Worm (Caenorhabditis elegans) whole organism, L3 larva: ENCODE data around the gene F54E4.2.

ENCODE experiments used
- R02D3.7 ChIP-seq: fragments of 150-350 bp; optimal IDR thresholded peaks from 2 replicates; lab custom pipeline; 2014; ENCODE audit warnings: missing biosample characterization, missing genetic modification characterization
- ZK546.5 ChIP-seq: sonication (generic microtip); optimal IDR thresholded peaks from 2 replicates; lab custom pipeline; 2017; ENCODE audit warnings: missing biosample characterization, missing genetic modification characterization
- aly-2 ChIP-seq: fragments of 150-350 bp; optimal IDR thresholded peaks from 2 replicates; lab custom pipeline; 2014; ENCODE audit warnings: missing biosample characterization, missing genetic modification characterization
- ama-1 ChIP-seq: fragments of 150-350 bp; optimal IDR thresholded peaks from 2 replicates; lab custom pipeline; 2018
- ceh-16 ChIP-seq: sonication (generic microtip); optimal IDR thresholded peaks from 2 replicates; lab custom pipeline; 2017; ENCODE audit warnings: missing biosample characterization, missing genetic modification characterization
- ceh-28 ChIP-seq: fragments of 150-350 bp; optimal IDR thresholded peaks from 2 replicates; lab custom pipeline; 2014; ENCODE audit warnings: missing biosample characterization, missing genetic modification reagents, missing genetic modification characterization
- ceh-9 ChIP-seq: sonication (generic microtip); optimal IDR thresholded peaks from 2 replicates; lab custom pipeline; 2018; ENCODE audit warnings: missing biosample characterization, missing genetic modification characterization
- daf-12 ChIP-seq: fragments of 150-350 bp; optimal IDR thresholded peaks from 2 replicates; lab custom pipeline; 2014; ENCODE audit warnings: missing biosample characterization, missing genetic modification reagents, missing genetic modification characterization
- egl-27 ChIP-seq: sonication (generic microtip); optimal IDR thresholded peaks from 4 replicates; lab custom pipeline; 2017; ENCODE audit warnings: missing biosample characterization, missing genetic modification reagents, missing genetic modification characterization
- egl-5 ChIP-seq: fragments of 150-350 bp; optimal IDR thresholded peaks from 2 replicates; lab custom pipeline; 2017; ENCODE audit warnings: missing biosample characterization, missing genetic modification reagents, missing genetic modification characterization, inconsistent platforms
- elt-2 ChIP-seq: sonication (generic microtip); optimal IDR thresholded peaks from 2 replicates; lab custom pipeline; 2016; ENCODE audit warnings: missing genetic modification reagents, mild to moderate bottlenecking, missing genetic modification characterization, missing compliant biosample characterization
- elt-3 ChIP-seq, 3 experiments: fragments of 150-350 bp in 1 of 3; sonication (generic microtip) in 2 of 3; optimal IDR thresholded peaks; 2 replicates in 2 of 3; 4 replicates in 1 of 3; lab custom pipeline; 2014 to 2017; ENCODE audit warnings: missing biosample characterization in 3 of 3, missing genetic modification characterization in 3 of 3
- fkh-2 ChIP-seq: fragments of 150-350 bp; optimal IDR thresholded peaks from 2 replicates; lab custom pipeline; 2014; ENCODE audit warnings: missing biosample characterization, missing genetic modification reagents, missing genetic modification characterization
- fos-1 ChIP-seq: fragments of 150-350 bp; optimal IDR thresholded peaks from 2 replicates; lab custom pipeline; 2014; ENCODE audit warnings: missing biosample characterization, missing genetic modification characterization
- hmg-11 ChIP-seq: sonication (generic microtip); optimal IDR thresholded peaks from 2 replicates; lab custom pipeline; 2016; ENCODE audit warnings: missing genetic modification characterization, missing compliant biosample characterization
- jun-1 ChIP-seq: fragments of 150-350 bp; optimal IDR thresholded peaks from 2 replicates; lab custom pipeline; 2014; ENCODE audit warnings: missing biosample characterization, missing genetic modification reagents, missing genetic modification characterization
- lin-15B ChIP-seq: fragments of 150-350 bp; optimal IDR thresholded peaks from 2 replicates; lab custom pipeline; 2014; ENCODE audit warnings: missing biosample characterization, missing genetic modification characterization
- lin-39 ChIP-seq: fragments of 150-350 bp; optimal IDR thresholded peaks from 2 replicates; lab custom pipeline; 2018; ENCODE audit warnings: missing biosample characterization, missing genetic modification reagents, missing genetic modification characterization
- lsy-12 ChIP-seq: sonication (generic microtip); optimal IDR thresholded peaks from 2 replicates; lab custom pipeline; 2016; ENCODE audit warnings: mild to moderate bottlenecking, missing genetic modification characterization, missing compliant biosample characterization
- mdl-1 ChIP-seq: fragments of 150-350 bp; optimal IDR thresholded peaks from 2 replicates; lab custom pipeline; 2014; ENCODE audit warnings: missing biosample characterization, missing genetic modification characterization
- nfya-1 ChIP-seq: sonication (generic microtip); optimal IDR thresholded peaks from 2 replicates; lab custom pipeline; 2017; ENCODE audit warnings: missing genetic modification characterization, mild to moderate bottlenecking, missing compliant biosample characterization, antibody characterized with exemption, moderate library complexity; ENCODE audit not compliant: insufficient read depth
- nhr-12 ChIP-seq: fragments of 150-350 bp; optimal IDR thresholded peaks from 2 replicates; lab custom pipeline; 2014; ENCODE audit warnings: missing biosample characterization, missing genetic modification characterization
- nhr-23 ChIP-seq: fragments of 150-350 bp; optimal IDR thresholded peaks from 2 replicates; lab custom pipeline; 2014; ENCODE audit warnings: missing biosample characterization, missing genetic modification reagents, missing genetic modification characterization
- nhr-237 ChIP-seq: fragments of 150-350 bp; optimal IDR thresholded peaks from 2 replicates; lab custom pipeline; 2014; ENCODE audit warnings: missing biosample characterization, missing genetic modification characterization
- nhr-25 ChIP-seq: sonication (generic microtip); optimal IDR thresholded peaks from 2 replicates; lab custom pipeline; 2017; ENCODE audit warnings: missing biosample characterization, missing genetic modification characterization
- nhr-28 ChIP-seq: fragments of 150-350 bp; optimal IDR thresholded peaks from 2 replicates; lab custom pipeline; 2014; ENCODE audit warnings: missing biosample characterization, missing genetic modification characterization
- nhr-43 ChIP-seq: sonication (generic microtip); optimal IDR thresholded peaks from 2 replicates; lab custom pipeline; 2016; ENCODE audit warnings: mild to moderate bottlenecking, missing genetic modification characterization, missing compliant biosample characterization; ENCODE audit not compliant: poor library complexity, severe bottlenecking
- nhr-76 ChIP-seq: fragments of 150-350 bp; sonication (generic microtip); optimal IDR thresholded peaks from 5 replicates; lab custom pipeline; 2014; ENCODE audit warnings: missing biosample characterization, missing genetic modification characterization
- nhr-77 ChIP-seq: fragments of 150-350 bp; optimal IDR thresholded peaks from 2 replicates; lab custom pipeline; 2014; ENCODE audit warnings: missing biosample characterization, missing genetic modification characterization
- pha-4 ChIP-seq: fragments of 150-350 bp; optimal IDR thresholded peaks from 2 replicates; lab custom pipeline; 2014; ENCODE audit warnings: missing biosample characterization, missing genetic modification reagents, missing genetic modification characterization
- pqm-1 ChIP-seq: fragments of 150-350 bp; optimal IDR thresholded peaks from 2 replicates; lab custom pipeline; 2017; ENCODE audit warnings: missing biosample characterization, missing genetic modification characterization, inconsistent platforms
- sea-2 ChIP-seq: fragments of 150-350 bp; sonication (generic microtip); optimal IDR thresholded peaks from 4 replicates; lab custom pipeline; 2014; ENCODE audit warnings: missing biosample characterization, missing genetic modification reagents, missing genetic modification characterization
- snpc-4 ChIP-seq: fragments of 150-350 bp; optimal IDR thresholded peaks from 2 replicates; lab custom pipeline; 2014; ENCODE audit warnings: missing biosample characterization, missing genetic modification characterization
- tbx-2 ChIP-seq: sonication (generic microtip); optimal IDR thresholded peaks from 2 replicates; lab custom pipeline; 2016; ENCODE audit warnings: mild to moderate bottlenecking, missing genetic modification characterization, missing compliant biosample characterization
- unc-62 ChIP-seq: fragments of 150-350 bp; sonication (generic microtip); optimal IDR thresholded peaks from 4 replicates; lab custom pipeline; 2014; ENCODE audit warnings: missing biosample characterization, missing genetic modification reagents, missing genetic modification characterization
- ztf-11 ChIP-seq: fragments of 150-350 bp; optimal IDR thresholded peaks from 2 replicates; lab custom pipeline; 2014; ENCODE audit warnings: missing biosample characterization, missing genetic modification characterization
- ztf-4 ChIP-seq: fragments of 150-350 bp; optimal IDR thresholded peaks from 2 replicates; lab custom pipeline; 2014; ENCODE audit warnings: missing biosample characterization, missing genetic modification characterization

F54E4.2 gene

ce11 chrX:14611074-14611473, 17.6 kb downstream of the F54E4.2 start, which contains the start of gene rbc-1:
TSS of gene rbc-1 (plus strand) at chrX:14611374.
- TF ChIP-seq egl-27: no peak
- no peak for TF ChIP-seq daf-12 (tag; lab: Kevin White, UChicago)
- no peak for TF ChIP-seq nhr-76 (tag; lab: Kevin White, UChicago)
- no peak for TF ChIP-seq R02D3.7 (tag; lab: Kevin White, UChicago)
- no peak for TF ChIP-seq fkh-2
- TF ChIP-seq aly-2: no peak
- TF ChIP-seq ZK546.5 (tag; lab: Kevin White, UChicago): no peak
- TF ChIP-seq, all 47 proteins: peak for 0

ce11 chrX:14610093-14610763, 18.5 kb downstream of the F54E4.2 start:
- TF ChIP-seq pha-4 (tag; lab: Kevin White, UChicago): no peak
- peak; percentile 24 for TF ChIP-seq lin-15B (tag; lab: Kevin White, UChicago)
- TF ChIP-seq lin-39 (tag; lab: Kevin White, UChicago): peak; percentile 38
- no peak for TF ChIP-seq unc-62 (GFP tag; lab: Kevin White, UChicago)
- peak; percentile 13 for TF ChIP-seq ceh-28 (tag; lab: Kevin White, UChicago)
- peak; percentile 10 for TF ChIP-seq elt-2
- peak; percentile 87 for TF ChIP-seq hmg-11 (tag; lab: Kevin White, UChicago)
- TF ChIP-seq pqm-1 (tag; lab: Kevin White, UChicago): peak; percentile 12
- TF ChIP-seq snpc-4 (tag; lab: Kevin White, UChicago): peak; percentile 2
- TF ChIP-seq nhr-23: peak; percentile 62
- TF ChIP-seq nhr-237 (tag; lab: Kevin White, UChicago): no peak
- peak; percentile 61 for TF ChIP-seq nhr-25 (tag; lab: Kevin White, UChicago)
- TF ChIP-seq nhr-12: no peak
- TF ChIP-seq nhr-28 (tag; lab: Kevin White, UChicago): no peak
- no peak for TF ChIP-seq egl-27
- no peak for TF ChIP-seq elt-3 (tag; optimal IDR thresholded peaks at IDR 0.05; lab: Kevin White, UChicago)

- TF ChIP-seq R02D3.7 (tag; lab: Kevin White, UChicago) (no peak), jun-1 (tag; lab: Kevin White, UChicago) (no peak), unc-62 (GFP tag; lab: Kevin White, UChicago) (no peak), ceh-9 (no peak), nhr-23 (no peak), daf-12 (tag; lab: Kevin White, UChicago) (no peak), fkh-2 (no peak), egl-5 (tag; lab: Kevin White, UChicago) (no peak), nhr-43 (tag; lab: Kevin White, UChicago) (no peak)
Measured at ce11 chrX:14607770-14608169, 20.9 kb downstream of the F54E4.2 start.

- no peak for TF ChIP-seq lsy-12 (tag; lab: Kevin White, UChicago)
- TF ChIP-seq ZK546.5 (tag; lab: Kevin White, UChicago): no peak
- peak; percentile 77 for TF ChIP-seq nhr-23
- TF ChIP-seq hmg-11 (tag; lab: Kevin White, UChicago): peak; percentile 93
- peak; percentile 42 for TF ChIP-seq unc-62 (GFP tag; lab: Kevin White, UChicago)
- TF ChIP-seq ceh-16 (tag; lab: Kevin White, UChicago): peak; percentile 6
- peak; percentile 81 for TF ChIP-seq lin-39 (tag; lab: Kevin White, UChicago)
- TF ChIP-seq lin-15B (tag; lab: Kevin White, UChicago): peak; percentile 52
- peak; percentile 17 for TF ChIP-seq fos-1 (tag; lab: Kevin White, UChicago)
- no peak for TF ChIP-seq tbx-2 (tag; lab: Kevin White, UChicago)
- peak; percentile 86 for TF ChIP-seq snpc-4 (tag; lab: Kevin White, UChicago)
- TF ChIP-seq ceh-9: no peak
- peak; percentile 86 for TF ChIP-seq pha-4 (tag; lab: Kevin White, UChicago)
- peak; percentile 61 for TF ChIP-seq elt-2
- no peak for TF ChIP-seq ztf-11
- TF ChIP-seq egl-5 (tag; lab: Kevin White, UChicago): peak; percentile 79
- peak; percentile 17 for TF ChIP-seq ama-1 (lab: Kevin White, UChicago)
- TF ChIP-seq nhr-77 (tag; lab: Kevin White, UChicago): no peak
- TF ChIP-seq nhr-25 (tag; lab: Kevin White, UChicago): peak; percentile 95
- no peak for TF ChIP-seq nhr-76 (tag; lab: Kevin White, UChicago)
- peak; percentile 44 for TF ChIP-seq pqm-1 (tag; lab: Kevin White, UChicago)
- TF ChIP-seq sea-2 (GFP tag; lab: Kevin White, UChicago): peak; percentile 45
- TF ChIP-seq ceh-28 (tag; lab: Kevin White, UChicago): peak; percentile 79
- TF ChIP-seq mdl-1: peak; percentile 80
- no peak for TF ChIP-seq nhr-12
- no peak for TF ChIP-seq nhr-28 (tag; lab: Kevin White, UChicago)
- TF ChIP-seq egl-27: peak; percentile 66
- TF ChIP-seq ztf-4 (tag; lab: Kevin White, UChicago): peak; percentile 8
- TF ChIP-seq jun-1 (tag; lab: Kevin White, UChicago): peak; percentile 68
- peak; percentile 92 for TF ChIP-seq nfya-1
Measured at ce11 chrX:14602676-14603075, 26.0 kb downstream of the F54E4.2 start, which contains the start of gene eor-2. TSS of gene eor-2 (plus strand) at chrX:14603017.
